Fruit fly (Drosophila melanogaster) whole organism, embryonic: ENCODE measurements around the gene dally.

Experiments used
- Ada2b ChIP-seq: fragments of 200-800 bp; sonication (Bioruptor generic); IDR thresholded peaks from 2 replicates; pipeline ENCODE4 v1.3.6; 2022; ENCODE audit warnings: missing biosample characterization, missing genetic modification characterization
- B-H1 ChIP-seq: fragments of 200-800 bp; sonication (Bioruptor generic); IDR thresholded peaks from 3 replicates; pipeline ENCODE4 v1.3.6; 2022; ENCODE audit warnings: missing biosample characterization, missing genetic modification characterization
- Blimp-1 ChIP-seq: fragments of 200-800 bp; sonication (Bioruptor generic); optimal IDR thresholded peaks from 3 replicates; lab custom pipeline; 2018; ENCODE audit warnings: missing biosample characterization, missing genetic modification characterization, mild to moderate bottlenecking, moderate library complexity, missing genetic modification reagents
- CG10959 ChIP-seq: fragments of 200-800 bp; sonication (Bioruptor generic); IDR thresholded peaks from 2 replicates; pipeline ENCODE4 v1.3.6; 2022; ENCODE audit warnings: missing biosample characterization, missing genetic modification characterization
- CG11398 ChIP-seq: fragments of 200-800 bp; sonication (Bioruptor generic); optimal IDR thresholded peaks from 2 replicates; lab custom pipeline; 2016; ENCODE audit warnings: missing biosample characterization, missing genetic modification characterization
- CG15514 ChIP-seq: fragments of 200-800 bp; sonication (Bioruptor generic); optimal IDR thresholded peaks from 3 replicates; lab custom pipeline; 2017; ENCODE audit warnings: missing biosample characterization, missing genetic modification characterization, mild to moderate bottlenecking, moderate library complexity, missing genetic modification reagents
- CG17328 ChIP-seq: fragments of 200-800 bp; sonication (Bioruptor generic); IDR thresholded peaks from 2 replicates; pipeline ENCODE4 v1.3.6; 2022; ENCODE audit warnings: missing biosample characterization, missing genetic modification characterization
- CG30020 ChIP-seq: fragments of 200-800 bp; optimal IDR thresholded peaks from 2 replicates; lab custom pipeline; 2019; ENCODE audit warnings: missing biosample characterization, mild to moderate bottlenecking, missing genetic modification characterization, moderate library complexity
- CG3065 ChIP-seq: fragments of 200-800 bp; sonication (Bioruptor generic); optimal IDR thresholded peaks from 2 replicates; lab custom pipeline; 2016; ENCODE audit warnings: missing biosample characterization, missing genetic modification characterization
- CG31224 ChIP-seq: fragments of 200-800 bp; sonication (Bioruptor generic); IDR thresholded peaks from 2 replicates; pipeline ENCODE4 v1.3.6; 2022; ENCODE audit warnings: missing biosample characterization, missing genetic modification characterization
- CG33557 ChIP-seq: fragments of 200-800 bp; sonication (Bioruptor generic); optimal IDR thresholded peaks from 2 replicates; lab custom pipeline; 2019; ENCODE audit warnings: missing biosample characterization, mild to moderate bottlenecking, missing genetic modification characterization, moderate library complexity
- CG3407 ChIP-seq: fragments of 200-800 bp; sonication (Bioruptor generic); optimal IDR thresholded peaks from 2 replicates; lab custom pipeline; 2018; ENCODE audit warnings: missing biosample characterization, mild to moderate bottlenecking, missing genetic modification characterization
- CG8359 ChIP-seq: fragments of 200-800 bp; sonication (Bioruptor generic); optimal IDR thresholded peaks from 2 replicates; lab custom pipeline; 2017; ENCODE audit warnings: missing biosample characterization, mild to moderate bottlenecking, missing genetic modification characterization, borderline replicate concordance
- CG8944 ChIP-seq: fragments of 200-800 bp; sonication (Bioruptor generic); optimal IDR thresholded peaks from 3 replicates; lab custom pipeline; 2016; ENCODE audit warnings: missing biosample characterization, missing genetic modification characterization
- D19A ChIP-seq: fragments of 200-800 bp; optimal IDR thresholded peaks from 3 replicates; lab custom pipeline; 2019; ENCODE audit warnings: missing biosample characterization, mild to moderate bottlenecking, missing genetic modification characterization, moderate library complexity
- D19B ChIP-seq: fragments of 200-800 bp; sonication (Bioruptor generic); optimal IDR thresholded peaks from 2 replicates; lab custom pipeline; 2017; ENCODE audit warnings: missing biosample characterization, mild to moderate bottlenecking, missing genetic modification characterization
- Doc3 ChIP-seq: fragments of 200-800 bp; sonication (Bioruptor generic); IDR thresholded peaks from 3 replicates; pipeline ENCODE4 v1.3.6; 2022; ENCODE audit warnings: missing biosample characterization, missing genetic modification characterization; ENCODE audit not compliant: partially characterized antibody
- Ets65A ChIP-seq: fragments of 200-800 bp; sonication (Bioruptor generic); peaks from one replicate; lab custom pipeline; 2016; ENCODE audit warnings: missing biosample characterization, missing genetic modification characterization
- Hmx ChIP-seq: fragments of 200-800 bp; sonication (Bioruptor generic); optimal IDR thresholded peaks from 2 replicates; lab custom pipeline; 2016; ENCODE audit warnings: missing biosample characterization, missing genetic modification characterization
- Hsf ChIP-seq: fragments of 200-800 bp; sonication (Bioruptor generic); optimal IDR thresholded peaks from 3 replicates; lab custom pipeline; 2016; ENCODE audit warnings: missing biosample characterization, missing genetic modification characterization
- Jarid2 ChIP-seq: fragments of 200-800 bp; sonication (Bioruptor generic); optimal IDR thresholded peaks from 3 replicates; lab custom pipeline; 2017; ENCODE audit warnings: mild to moderate bottlenecking, missing biosample characterization, missing genetic modification reagents, missing genetic modification characterization
- MBD-R2 ChIP-seq: fragments of 200-800 bp; sonication (Bioruptor generic); IDR thresholded peaks from 2 replicates; pipeline ENCODE4 v1.3.6; 2022; ENCODE audit warnings: missing biosample characterization, missing genetic modification characterization
- Nf-YA ChIP-seq: fragments of 200-800 bp; sonication (Bioruptor generic); IDR thresholded peaks from 2 replicates; pipeline ENCODE4 v1.3.6; 2022; ENCODE audit warnings: missing biosample characterization, missing genetic modification characterization
- Opbp ChIP-seq: fragments of 200-800 bp; sonication (Bioruptor generic); IDR thresholded peaks from 3 replicates; pipeline ENCODE4 v1.3.6; 2022; ENCODE audit warnings: missing biosample characterization, missing genetic modification characterization; ENCODE audit not compliant: partially characterized antibody
- Spps ChIP-seq: fragments of 200-800 bp; sonication (Bioruptor generic); optimal IDR thresholded peaks from 2 replicates; lab custom pipeline; 2018; ENCODE audit warnings: missing biosample characterization, mild to moderate bottlenecking, missing genetic modification characterization
- Sry-δ ChIP-seq: fragments of 200-800 bp; sonication (Bioruptor generic); optimal IDR thresholded peaks from 2 replicates; lab custom pipeline; 2016; ENCODE audit warnings: missing biosample characterization, missing genetic modification characterization
- da ChIP-seq: fragments of 200-800 bp; sonication (Bioruptor generic); optimal IDR thresholded peaks from 2 replicates; lab custom pipeline; 2016; ENCODE audit warnings: missing biosample characterization, missing genetic modification characterization
- danr ChIP-seq: fragments of 200-800 bp; sonication (Bioruptor generic); IDR thresholded peaks from 2 replicates; pipeline ENCODE4 v1.3.6; 2022; ENCODE audit warnings: missing biosample characterization, missing genetic modification characterization
- dysf ChIP-seq: fragments of 200-800 bp; sonication (Bioruptor generic); IDR thresholded peaks from 3 replicates; pipeline ENCODE4 v1.3.6; 2022; ENCODE audit warnings: missing biosample characterization, missing genetic modification characterization
- gfzf ChIP-seq: fragments of 200-800 bp; sonication (Bioruptor generic); optimal IDR thresholded peaks from 2 replicates; lab custom pipeline; 2016; ENCODE audit warnings: missing biosample characterization, mild to moderate bottlenecking, missing genetic modification characterization, moderate library complexity
- hkb ChIP-seq, 2 experiments: fragments of 200-800 bp in 1 of 2; fragments of >200 bp in 1 of 2; sonication (Bioruptor generic) in 1 of 2; IDR thresholded peaks in 1 of 2; optimal IDR thresholded peaks in 1 of 2; 2 replicates each; pipeline versions ENCODE4 v1.3.6 to Lab custom; 2017 to 2022; ENCODE audit warnings: missing biosample characterization in 1 of 2, missing genetic modification characterization in 1 of 2
- ind ChIP-seq: fragments of 200-800 bp; sonication (Bioruptor generic); optimal IDR thresholded peaks from 3 replicates; lab custom pipeline; 2016; ENCODE audit warnings: missing biosample characterization, missing genetic modification characterization
- kni ChIP-seq: fragments of 200-800 bp; sonication (Bioruptor generic); optimal IDR thresholded peaks from 3 replicates; lab custom pipeline; 2017; ENCODE audit warnings: mild to moderate bottlenecking, missing biosample characterization, missing genetic modification reagents, missing genetic modification characterization
- lola ChIP-seq, 3 experiments: fragments of >200 bp in 2 of 3; fragments of 200-800 bp in 1 of 3; sonication (Bioruptor generic) in 1 of 3; optimal IDR thresholded peaks; 2 replicates each; lab custom pipeline; 2017 to 2019; ENCODE audit warnings: missing biosample characterization in 3 of 3, missing genetic modification characterization in 3 of 3, mild to moderate bottlenecking in 1 of 3, moderate library complexity in 1 of 3
- pan ChIP-seq, 4 experiments: fragments of >200 bp in 3 of 4; fragments of 200-800 bp in 1 of 4; sonication (Bioruptor generic) in 1 of 4; optimal IDR thresholded peaks in 3 of 4; IDR thresholded peaks in 1 of 4; 2 replicates each; pipeline versions ENCODE4 v1.3.6 to Lab custom; 2017 to 2022; ENCODE audit warnings: missing biosample characterization in 2 of 4, missing genetic modification characterization in 2 of 4, mixed read lengths in 1 of 4
- prd ChIP-seq, 3 experiments: fragments of >200 bp in 2 of 3; fragments of 200-800 bp in 1 of 3; sonication (Bioruptor generic) in 1 of 3; optimal IDR thresholded peaks in 2 of 3; IDR thresholded peaks in 1 of 3; 2 replicates in 2 of 3; 3 replicates in 1 of 3; pipeline versions ENCODE4 v1.3.6 to Lab custom; 2017 to 2022; ENCODE audit warnings: missing biosample characterization in 1 of 3, missing genetic modification characterization in 1 of 3
- salm ChIP-seq: fragments of 200-800 bp; sonication (Bioruptor generic); optimal IDR thresholded peaks from 2 replicates; lab custom pipeline; 2018; ENCODE audit warnings: missing biosample characterization, mild to moderate bottlenecking, missing genetic modification characterization
- sd ChIP-seq: fragments of 200-800 bp; sonication (Bioruptor generic); optimal IDR thresholded peaks from 3 replicates; lab custom pipeline; 2018; ENCODE audit warnings: missing biosample characterization, mild to moderate bottlenecking, missing genetic modification characterization, moderate library complexity
- sens ChIP-seq: fragments of 200-800 bp; sonication (Bioruptor generic); peaks from one replicate; lab custom pipeline; 2016; ENCODE audit warnings: missing biosample characterization, missing genetic modification characterization
- wek ChIP-seq: fragments of 200-800 bp; sonication (Bioruptor generic); optimal IDR thresholded peaks from 3 replicates; lab custom pipeline; 2018; ENCODE audit warnings: missing biosample characterization, mild to moderate bottlenecking, missing genetic modification characterization, moderate library complexity

Gene dally

dm6 chr3L:8802064-8802463 lies 25.2 kb upstream of the dally start, which contains the start of the genes CG13311 and CG34426 (continued):
- no peak for TF ChIP-seq Spps (tag; lab: Kevin White, UChicago)
- no peak for TF ChIP-seq da (GFP tag; lab: Kevin White, UChicago)
- no peak for TF ChIP-seq wek (GFP tag; lab: Kevin White, UChicago)
- no peak for TF ChIP-seq Hsf (GFP tag; lab: Kevin White, UChicago)

dm6 chr3L:8804082-8804814 lies 23.1 kb upstream of the dally start, which contains the start of the genes CG32023 and CG34427:
TSS of gene CG32023 (minus strand) at chr3L:8804182.
TSS of gene CG34427 (plus strand) at chr3L:8804764.
- TF ChIP-seq kni (no peak), Hmx (no peak), sens (no peak), Doc3 (GFP tag; lab: Robert Waterston, UW) (no peak), Nf-YA (GFP tag; lab: Robert Waterston, UW) (no peak), Opbp (GFP tag; lab: Robert Waterston, UW) (no peak), D19B (GFP tag; lab: Kevin White, UChicago) (no peak), pan (optimal IDR thresholded peaks at IDR 0.05; lab: Kevin White, UChicago) (no peak), pan (GFP tag; optimal IDR thresholded peaks at IDR 0.05 in 1 of 2, IDR thresholded peaks at IDR 0.05 in 1 of 2) (no peak), salm (no peak), CG30020 (tag; lab: Kevin White, UChicago) (no peak), danr (GFP tag; lab: Robert Waterston, UW) (no peak)

dm6 chr3L:8807113-8807651 lies 20.1 kb upstream of the dally start, which contains the start of the genes CG13312 and CG32024:
TSS of gene CG13312 (minus strand) at chr3L:8807213.
TSS of gene CG32024 (plus strand) at chr3L:8807601.
- TF ChIP-seq CG8359 (peak; percentile 67), CG3407 (GFP tag; lab: Kevin White, UChicago) (no peak), dysf (no peak), CG10959 (GFP tag; lab: Robert Waterston, UW) (no peak), Sry-δ (no peak)

- TF ChIP-seq MBD-R2 (no peak), Ets65A (peak; percentile 56), gfzf (GFP tag; lab: Kevin White, UChicago) (no peak)
Observed at dm6 chr3L:8808244-8808643, 19.1 kb upstream of the dally start, which contains the start of gene CG13308. TSS of gene CG13308 (plus strand) at chr3L:8808544.

- TF ChIP-seq CG11398 (no peak), Jarid2 (no peak), CG8944 (no peak)
Observed at dm6 chr3L:8810095-8810494, 17.2 kb upstream of the dally start, which contains the start of gene CG13309. TSS of gene CG13309 (plus strand) at chr3L:8810395.

dm6 chr3L:8813484-8813883 lies 13.8 kb upstream of the dally start:
- no peak for TF ChIP-seq prd (optimal IDR thresholded peaks at IDR 0.05; lab: Kevin White, UChicago)
- peak; percentile 92 for TF ChIP-seq prd (GFP tag; IDR thresholded peaks at IDR 0.05; lab: Robert Waterston, UW)
- no peak for TF ChIP-seq CG3065 (GFP tag; lab: Kevin White, UChicago)
- peak; percentile 22 for TF ChIP-seq ind (GFP tag; lab: Kevin White, UChicago)
- TF ChIP-seq B-H1, result peak; percentile 70; the same call in 2 of the 3 replicates
- TF ChIP-seq sd, result no peak
- TF ChIP-seq D19A, result peak; percentile 19
- no peak for TF ChIP-seq CG33557 (GFP tag; lab: Kevin White, UChicago)
- TF ChIP-seq CG15514 (GFP tag; lab: Kevin White, UChicago), result no peak
- no peak for TF ChIP-seq hkb (optimal IDR thresholded peaks at IDR 0.05; lab: Kevin White, UChicago)
- peak; percentile 57; the same call in 1 of the 2 replicates for TF ChIP-seq hkb (GFP tag; IDR thresholded peaks at IDR 0.05; lab: Robert Waterston, UW)
- no peak for TF ChIP-seq lola (GFP tag; optimal IDR thresholded peaks at IDR 0.05; lab: Kevin White, UChicago)
- TF ChIP-seq Blimp-1 (GFP tag; lab: Kevin White, UChicago), result peak; percentile 42
- peak; percentile 51 for TF ChIP-seq CG17328 (GFP tag; lab: Robert Waterston, UW)
- TF ChIP-seq CG31224 (GFP tag; lab: Robert Waterston, UW), result no peak
- TF ChIP-seq Ada2b, result peak; percentile 65
